Worm (Caenorhabditis elegans) whole organism, L4 larva: ENCODE results near the gene R02D5.24.

ENCODE experiments used
- F37D6.2 ChIP-seq: sonication (generic microtip); optimal IDR thresholded peaks from 2 replicates; lab custom pipeline; 2016; ENCODE audit warnings: mild to moderate bottlenecking, missing genetic modification characterization, missing compliant biosample characterization
- F44E2.7 ChIP-seq: fragments of 200-800 bp; sonication (Bioruptor generic); IDR thresholded peaks from 2 replicates; pipeline ENCODE4 v2.1.2; 2022; ENCODE audit warnings: missing genetic modification characterization, missing compliant biosample characterization
- R02D3.7 ChIP-seq: fragments of 150-350 bp; sonication (generic microtip); optimal IDR thresholded peaks from 3 replicates; lab custom pipeline; 2014; ENCODE audit warnings: missing biosample characterization, missing genetic modification characterization
- Y48G9A.11 ChIP-seq: fragments of 200-800 bp; sonication (Bioruptor generic); IDR thresholded peaks from 2 replicates; pipeline ENCODE4 v1.3.6; 2022; ENCODE audit warnings: missing genetic modification reagents, missing genetic modification characterization, missing compliant biosample characterization
- Y75B8A.6 ChIP-seq: fragments of 200-800 bp; sonication (Bioruptor generic); IDR thresholded peaks from 2 replicates; pipeline ENCODE4 v1.3.6; 2022; ENCODE audit warnings: missing genetic modification reagents, missing genetic modification characterization, missing compliant biosample characterization
- ZK337.2 ChIP-seq: fragments of 200-800 bp; sonication (Bioruptor generic); IDR thresholded peaks from 2 replicates; pipeline ENCODE4 v1.3.6; 2022; ENCODE audit warnings: missing genetic modification reagents, missing genetic modification characterization, missing compliant biosample characterization
- aly-2 ChIP-seq: sonication (generic microtip); optimal IDR thresholded peaks from 2 replicates; lab custom pipeline; 2018; ENCODE audit warnings: missing biosample characterization, missing genetic modification characterization
- ama-1 ChIP-seq: fragments of 150-350 bp; optimal IDR thresholded peaks from 2 replicates; lab custom pipeline; 2014; ENCODE audit warnings: inconsistent platforms, mixed read lengths
- arid-1 ChIP-seq: fragments of 200-800 bp; sonication (Bioruptor generic); conservative IDR thresholded peaks from 2 replicates; pipeline ENCODE4 v1.3.6; 2022; ENCODE audit warnings: missing genetic modification reagents, missing genetic modification characterization, missing compliant biosample characterization
- attf-4 ChIP-seq: sonication (generic microtip); optimal IDR thresholded peaks from 3 replicates; lab custom pipeline; 2017; ENCODE audit warnings: missing biosample characterization, missing genetic modification characterization
- ceh-20 ChIP-seq: fragments of 200-800 bp; sonication (Bioruptor generic); IDR thresholded peaks from 2 replicates; pipeline ENCODE4 v1.3.6; 2022; ENCODE audit warnings: missing genetic modification reagents, missing genetic modification characterization, missing compliant biosample characterization
- ceh-62 ChIP-seq: sonication (generic microtip); optimal IDR thresholded peaks from 2 replicates; lab custom pipeline; 2017; ENCODE audit warnings: missing biosample characterization, missing genetic modification characterization
- ces-1 ChIP-seq: fragments of 150-350 bp; sonication (generic microtip); optimal IDR thresholded peaks from 4 replicates; lab custom pipeline; 2014; ENCODE audit warnings: missing biosample characterization, missing genetic modification reagents, missing genetic modification characterization
- daf-12 ChIP-seq: fragments of 150-350 bp; optimal IDR thresholded peaks from 2 replicates; lab custom pipeline; 2014; ENCODE audit warnings: missing biosample characterization, missing genetic modification reagents, missing genetic modification characterization
- daf-16 ChIP-seq, 3 experiments: sonication (generic microtip); optimal IDR thresholded peaks; 2 replicates each; lab custom pipeline; 2016 to 2017; ENCODE audit warnings: missing genetic modification characterization in 3 of 3, missing genetic modification reagents in 3 of 3, mild to moderate bottlenecking in 2 of 3, missing compliant biosample characterization in 2 of 3, missing biosample characterization in 1 of 3, moderate library complexity in 1 of 3
- daf-19 ChIP-seq: fragments of 200-800 bp; sonication (Bioruptor generic); conservative IDR thresholded peaks from 2 replicates; pipeline ENCODE4 v1.3.6; 2022; ENCODE audit warnings: missing genetic modification characterization, missing compliant biosample characterization
- dmd-6 ChIP-seq: fragments of 200-800 bp; sonication (Bioruptor generic); IDR thresholded peaks from 2 replicates; pipeline ENCODE4 v1.3.6; 2022; ENCODE audit warnings: missing genetic modification reagents, missing genetic modification characterization, missing compliant biosample characterization
- egl-43 ChIP-seq: fragments of 200-800 bp; sonication (Bioruptor generic); IDR thresholded peaks from 2 replicates; pipeline ENCODE4 v1.3.6; 2022; ENCODE audit warnings: missing genetic modification reagents, missing genetic modification characterization, missing compliant biosample characterization
- fkh-10 ChIP-seq: fragments of 150-350 bp; optimal IDR thresholded peaks from 2 replicates; lab custom pipeline; 2014; ENCODE audit warnings: missing biosample characterization, missing genetic modification reagents, missing genetic modification characterization
- gei-8 ChIP-seq: fragments of 200-800 bp; sonication (Bioruptor generic); optimal IDR thresholded peaks from 2 replicates; lab custom pipeline; 2018; ENCODE audit warnings: mild to moderate bottlenecking, missing genetic modification characterization, missing compliant biosample characterization
- hif-1 ChIP-seq, 2 experiments: sonication (generic microtip); optimal IDR thresholded peaks; 2 replicates each; lab custom pipeline; 2016 to 2017; ENCODE audit warnings: missing compliant biosample characterization in 2 of 2, missing genetic modification characterization in 2 of 2, missing genetic modification reagents in 2 of 2, missing genotype in 2 of 2, mild to moderate bottlenecking in 1 of 2
- lim-7 ChIP-seq: fragments of 200-800 bp; sonication (Bioruptor generic); IDR thresholded peaks from 2 replicates; pipeline ENCODE4 v1.3.6; 2022; ENCODE audit warnings: missing genetic modification characterization, missing compliant biosample characterization
- lin-1 ChIP-seq: fragments of 200-800 bp; sonication (Bioruptor generic); IDR thresholded peaks from 2 replicates; pipeline ENCODE4 v1.3.6; 2022; ENCODE audit warnings: missing genetic modification reagents, missing genetic modification characterization, missing compliant biosample characterization
- lin-15B ChIP-seq: fragments of 150-350 bp; sonication (generic microtip); optimal IDR thresholded peaks from 3 replicates; lab custom pipeline; 2014; ENCODE audit warnings: missing biosample characterization, missing genetic modification characterization
- lir-3 ChIP-seq: sonication (generic microtip); optimal IDR thresholded peaks from 2 replicates; lab custom pipeline; 2016; ENCODE audit warnings: mild to moderate bottlenecking, missing genetic modification characterization, missing compliant biosample characterization
- lsy-2 ChIP-seq, 2 experiments: fragments of 150-350 bp in 1 of 2; sonication (generic microtip) in 1 of 2; optimal IDR thresholded peaks; 2 replicates each; lab custom pipeline; 2014 to 2017; ENCODE audit warnings: missing biosample characterization in 2 of 2, missing genetic modification characterization in 2 of 2
- mep-1 ChIP-seq: fragments of 150-350 bp; sonication (generic microtip); optimal IDR thresholded peaks from 3 replicates; lab custom pipeline; 2014; ENCODE audit warnings: missing biosample characterization, missing genetic modification characterization
- nhr-25 ChIP-seq: sonication (generic microtip); optimal IDR thresholded peaks from 2 replicates; lab custom pipeline; 2017; ENCODE audit warnings: missing genetic modification characterization, mild to moderate bottlenecking, missing compliant biosample characterization, antibody characterized with exemption, moderate library complexity, borderline replicate concordance; ENCODE audit not compliant: insufficient read depth
- nhr-28 ChIP-seq: fragments of 150-350 bp; optimal IDR thresholded peaks from 2 replicates; lab custom pipeline; 2014; ENCODE audit warnings: missing biosample characterization, missing genetic modification characterization
- nhr-48 ChIP-seq: sonication (generic microtip); optimal IDR thresholded peaks from 2 replicates; lab custom pipeline; 2016; ENCODE audit warnings: mild to moderate bottlenecking, missing genetic modification characterization, missing compliant biosample characterization
- nhr-76 ChIP-seq: fragments of 150-350 bp; optimal IDR thresholded peaks from 2 replicates; lab custom pipeline; 2014; ENCODE audit warnings: missing biosample characterization, missing genetic modification characterization
- php-3 ChIP-seq: fragments of 200-800 bp; sonication (Bioruptor generic); IDR thresholded peaks from 2 replicates; pipeline ENCODE4 v1.3.6; 2022; ENCODE audit warnings: missing genetic modification reagents, missing genetic modification characterization, missing compliant biosample characterization
- pqm-1 ChIP-seq: sonication (generic microtip); optimal IDR thresholded peaks from 2 replicates; lab custom pipeline; 2017; ENCODE audit warnings: missing biosample characterization, missing genetic modification characterization
- saeg-2 ChIP-seq: fragments of 200-800 bp; sonication (Bioruptor generic); IDR thresholded peaks from 2 replicates; pipeline ENCODE4 v1.3.6; 2022; ENCODE audit warnings: missing genetic modification reagents, missing genetic modification characterization, missing compliant biosample characterization
- set-16 ChIP-seq: fragments of 200-800 bp; sonication (Bioruptor generic); IDR thresholded peaks from 2 replicates; pipeline ENCODE4 v1.3.6; 2022; ENCODE audit warnings: missing genetic modification reagents, missing genetic modification characterization, missing compliant biosample characterization
- snpc-1.2 ChIP-seq: fragments of 200-800 bp; sonication (Bioruptor generic); IDR thresholded peaks from 2 replicates; pipeline ENCODE4 v1.3.6; 2022; ENCODE audit warnings: missing genetic modification reagents, missing genetic modification characterization, missing compliant biosample characterization
- spr-1 ChIP-seq: sonication (generic microtip); optimal IDR thresholded peaks from 2 replicates; lab custom pipeline; 2016; ENCODE audit warnings: mild to moderate bottlenecking, missing genetic modification characterization, missing compliant biosample characterization
- spr-3 ChIP-seq: fragments of 200-800 bp; sonication (Bioruptor generic); optimal IDR thresholded peaks from 2 replicates; lab custom pipeline; 2018; ENCODE audit warnings: mild to moderate bottlenecking, missing genetic modification characterization, missing compliant biosample characterization
- tra-1 ChIP-seq: fragments of 200-800 bp; sonication (Bioruptor generic); IDR thresholded peaks from 2 replicates; pipeline ENCODE4 v1.3.6; 2022; ENCODE audit warnings: missing genetic modification reagents, missing genetic modification characterization, missing compliant biosample characterization
- unc-39 ChIP-seq: sonication (generic microtip); optimal IDR thresholded peaks from 2 replicates; lab custom pipeline; 2017; ENCODE audit warnings: missing biosample characterization, missing genetic modification characterization
- unc-62 ChIP-seq, 3 experiments: fragments of 150-350 bp in 1 of 3; sonication (generic microtip); optimal IDR thresholded peaks in 2 of 3; peaks in 1 of 3; 1 replicate in 1 of 3; 2 replicates in 2 of 3; lab custom pipeline; 2014 to 2017; ENCODE audit warnings: missing biosample characterization in 3 of 3, missing genetic modification characterization in 3 of 3, missing genetic modification reagents in 3 of 3, missing genotype in 1 of 3
- zag-1 ChIP-seq: fragments of 150-350 bp; optimal IDR thresholded peaks from 2 replicates; lab custom pipeline; 2014; ENCODE audit warnings: missing biosample characterization, missing genetic modification characterization
- zip-2 ChIP-seq: fragments of 150-350 bp; optimal IDR thresholded peaks from 2 replicates; lab custom pipeline; 2014; ENCODE audit warnings: missing biosample characterization, missing genetic modification characterization
- ztf-11 ChIP-seq: fragments of 150-350 bp; optimal IDR thresholded peaks from 2 replicates; lab custom pipeline; 2014; ENCODE audit warnings: missing biosample characterization, missing genetic modification characterization

Gene R02D5.24

ce11 chrV:14518010-14518409 lies 16.9 kb downstream of the R02D5.24 start, which contains the start of gene R02D5.6:
Gene R02D5.6, minus strand, starts transcription at chrV:14518110.
- TF ChIP-seq spr-1 (tag; lab: Kevin White, UChicago) (no peak), ces-1 (no peak), lir-3 (tag; lab: Kevin White, UChicago) (no peak), nhr-25 (tag; lab: Kevin White, UChicago) (no peak), egl-43 (GFP tag; lab: Robert Waterston, UW) (no peak), R02D3.7 (no peak), spr-3 (GFP tag; lab: Kevin White, UChicago) (no peak), ceh-20 (GFP tag; lab: Robert Waterston, UW) (no peak), pqm-1 (tag; lab: Kevin White, UChicago) (no peak), fkh-10 (no peak), attf-4 (tag; lab: Kevin White, UChicago) (no peak), unc-39 (tag; lab: Kevin White, UChicago) (no peak)
- TF ChIP-seq, all 104 proteins: peak for 0

ce11 chrV:14519268-14519667 lies 18.1 kb downstream of the R02D5.24 start, which contains the start of gene R02D5.8:
Gene R02D5.8, minus strand, starts transcription at chrV:14519368.
- no peak for TF ChIP-seq lin-1 (GFP tag; lab: Robert Waterston, UW)
- no peak for TF ChIP-seq F37D6.2
- TF ChIP-seq spr-1 (tag; lab: Kevin White, UChicago) = no peak
- no peak for TF ChIP-seq lim-7
- no peak for TF ChIP-seq ZK337.2
- TF ChIP-seq saeg-2 = no peak
- TF ChIP-seq lsy-2 (tag; optimal IDR thresholded peaks at IDR 0.05; lab: Kevin White, UChicago) = no peak
- no peak for TF ChIP-seq arid-1
- TF ChIP-seq ama-1 (lab: Kevin White, UChicago) = no peak
- TF ChIP-seq ces-1 = no peak
- TF ChIP-seq lir-3 (tag; lab: Kevin White, UChicago) = no peak
- no peak for TF ChIP-seq zip-2 (tag; lab: Kevin White, UChicago)
- TF ChIP-seq fkh-10 = no peak
- no peak for TF ChIP-seq ceh-62 (tag; lab: Kevin White, UChicago)
- no peak for TF ChIP-seq F44E2.7
- no peak for TF ChIP-seq hif-1 (tag; optimal IDR thresholded peaks at IDR 0.05; lab: Kevin White, UChicago)

ce11 chrV:14521000-14521399 lies 19.9 kb downstream of the R02D5.24 start, which contains the start of gene C53A5.17:
Gene C53A5.17, minus strand, starts transcription at chrV:14521100.
- peak in 1 of 2 experiments; percentile 32 for TF ChIP-seq unc-62 (GFP tag; optimal IDR thresholded peaks at IDR 0.05 in 1 of 2; lab: Kevin White, UChicago)
- no peak for TF ChIP-seq unc-62 (tag; optimal IDR thresholded peaks at IDR 0.05; lab: Kevin White, UChicago)
- TF ChIP-seq php-3 = no peak
- TF ChIP-seq Y48G9A.11 (GFP tag; lab: Robert Waterston, UW) = no peak
- TF ChIP-seq tra-1 = no peak
- no peak for TF ChIP-seq daf-19 (GFP tag; lab: Robert Waterston, UW)

- TF ChIP-seq snpc-1.2 (GFP tag; lab: Robert Waterston, UW) = no peak
- no peak for TF ChIP-seq daf-16 (GFP tag; optimal IDR thresholded peaks at IDR 0.05; lab: Kevin White, UChicago)
- TF ChIP-seq daf-16 (tag; optimal IDR thresholded peaks at IDR 0.05; lab: Kevin White, UChicago) = no peak
- TF ChIP-seq ZK337.2 = no peak
- TF ChIP-seq ztf-11 (tag; lab: Kevin White, UChicago) = no peak
- no peak for TF ChIP-seq aly-2 (tag; lab: Kevin White, UChicago)
- TF ChIP-seq nhr-28 (tag; lab: Kevin White, UChicago) = no peak
- no peak for TF ChIP-seq gei-8 (GFP tag; lab: Kevin White, UChicago)
- TF ChIP-seq nhr-48 = no peak
- no peak for TF ChIP-seq nhr-76
- no peak for TF ChIP-seq Y75B8A.6 (GFP tag; lab: Robert Waterston, UW)
- no peak for TF ChIP-seq zag-1
- TF ChIP-seq daf-12 (tag; lab: Kevin White, UChicago) = no peak
- TF ChIP-seq lsy-2 (tag; optimal IDR thresholded peaks at IDR 0.05; lab: Kevin White, UChicago) = no peak
- no peak for TF ChIP-seq pqm-1 (tag; lab: Kevin White, UChicago)
- no peak for TF ChIP-seq saeg-2
- TF ChIP-seq set-16 (GFP tag; lab: Robert Waterston, UW) = no peak
- TF ChIP-seq dmd-6 (GFP tag; lab: Robert Waterston, UW) = no peak
- TF ChIP-seq mep-1 (tag; lab: Kevin White, UChicago) = no peak
- no peak for TF ChIP-seq php-3
- no peak for TF ChIP-seq lin-15B (tag; lab: Kevin White, UChicago)
Observed at ce11 chrV:14522514-14522913, 21.4 kb downstream of the R02D5.24 start, which contains the start of gene C53A5.16. Gene C53A5.16, minus strand, starts transcription at chrV:14522614.
